Worm (Caenorhabditis elegans) whole organism, mixed stage, embryonic: Measurements from ENCODE around the gene lgc-12.

ENCODE experiments used
- M03D4.4 ChIP-seq: sonication (generic microtip); optimal IDR thresholded peaks from 2 replicates; lab custom pipeline; 2017; ENCODE audit warnings: mild to moderate bottlenecking, missing genetic modification characterization, missing compliant biosample characterization
- bed-3 ChIP-seq: fragments of 200-800 bp; sonication (Bioruptor generic); optimal IDR thresholded peaks from 3 replicates; lab custom pipeline; 2018; ENCODE audit warnings: mild to moderate bottlenecking, missing genetic modification characterization, moderate library complexity, missing compliant biosample characterization
- blmp-1 ChIP-seq: fragments of 150-350 bp; optimal IDR thresholded peaks from 2 replicates; lab custom pipeline; 2014; ENCODE audit warnings: missing biosample characterization, missing genetic modification characterization
- ceh-39 ChIP-seq: fragments of 150-350 bp; optimal IDR thresholded peaks from 2 replicates; lab custom pipeline; 2014; ENCODE audit warnings: missing biosample characterization, missing genetic modification characterization
- ceh-43 ChIP-seq: fragments of 200-800 bp; sonication (Bioruptor generic); optimal IDR thresholded peaks from 2 replicates; lab custom pipeline; 2018; ENCODE audit warnings: mild to moderate bottlenecking, missing genetic modification characterization, moderate library complexity, missing compliant biosample characterization
- ces-1 ChIP-seq: fragments of 150-350 bp; optimal IDR thresholded peaks from 2 replicates; lab custom pipeline; 2014; ENCODE audit warnings: missing biosample characterization, missing genetic modification reagents, missing genetic modification characterization
- cnd-1 ChIP-seq: fragments of 200-800 bp; sonication (Bioruptor generic); optimal IDR thresholded peaks from 2 replicates; lab custom pipeline; 2018; ENCODE audit warnings: mild to moderate bottlenecking, missing genetic modification characterization, missing compliant biosample characterization
- drap-1 ChIP-seq: fragments of 200-800 bp; sonication (Bioruptor generic); optimal IDR thresholded peaks from 3 replicates; lab custom pipeline; 2018; ENCODE audit warnings: mild to moderate bottlenecking, missing genetic modification characterization, missing compliant biosample characterization
- elt-1 ChIP-seq: sonication (generic microtip); optimal IDR thresholded peaks from 2 replicates; lab custom pipeline; 2017; ENCODE audit warnings: missing genetic modification characterization, mild to moderate bottlenecking, missing compliant biosample characterization, antibody characterized with exemption, moderate library complexity, borderline replicate concordance; ENCODE audit not compliant: insufficient read depth
- elt-3 ChIP-seq: fragments of 150-350 bp; optimal IDR thresholded peaks from 2 replicates; lab custom pipeline; 2014; ENCODE audit warnings: missing biosample characterization, missing genetic modification characterization
- hlh-1 ChIP-seq: fragments of 150-350 bp; optimal IDR thresholded peaks from 2 replicates; lab custom pipeline; 2014; ENCODE audit warnings: missing biosample characterization, missing genetic modification reagents, missing genetic modification characterization
- lin-13 ChIP-seq: fragments of 150-350 bp; optimal IDR thresholded peaks from 2 replicates; lab custom pipeline; 2014; ENCODE audit warnings: missing biosample characterization, missing genetic modification characterization
- lin-32 ChIP-seq: fragments of 200-800 bp; sonication (Bioruptor generic); optimal IDR thresholded peaks from 2 replicates; lab custom pipeline; 2018; ENCODE audit warnings: mild to moderate bottlenecking, missing genetic modification characterization, missing compliant biosample characterization
- mab-5 ChIP-seq: fragments of 150-350 bp; optimal IDR thresholded peaks from 2 replicates; lab custom pipeline; 2014; ENCODE audit warnings: missing biosample characterization, missing genetic modification characterization
- nhr-12 ChIP-seq: fragments of 150-350 bp; optimal IDR thresholded peaks from 2 replicates; lab custom pipeline; 2014; ENCODE audit warnings: missing biosample characterization, missing genetic modification characterization
- nhr-2 ChIP-seq: fragments of 150-350 bp; optimal IDR thresholded peaks from 2 replicates; lab custom pipeline; 2014; ENCODE audit warnings: missing biosample characterization, missing genetic modification characterization
- nhr-237 ChIP-seq: fragments of 150-350 bp; optimal IDR thresholded peaks from 2 replicates; lab custom pipeline; 2014; ENCODE audit warnings: missing biosample characterization, missing genetic modification characterization
- nhr-28 ChIP-seq: fragments of 150-350 bp; optimal IDR thresholded peaks from 2 replicates; lab custom pipeline; 2014; ENCODE audit warnings: missing biosample characterization, missing genetic modification characterization
- pha-4 ChIP-seq: fragments of 150-350 bp; optimal IDR thresholded peaks from 2 replicates; lab custom pipeline; 2018; ENCODE audit warnings: missing biosample characterization, missing genetic modification reagents, missing genetic modification characterization
- tbx-8 ChIP-seq: fragments of 200-800 bp; sonication (Bioruptor generic); optimal IDR thresholded peaks from 2 replicates; lab custom pipeline; 2018; ENCODE audit warnings: mild to moderate bottlenecking, missing genetic modification characterization, moderate library complexity, missing compliant biosample characterization
- unc-120 ChIP-seq: sonication (generic microtip); optimal IDR thresholded peaks from 2 replicates; lab custom pipeline; 2017; ENCODE audit warnings: missing genetic modification characterization, missing compliant biosample characterization; ENCODE audit not compliant: poor library complexity, severe bottlenecking
- unc-62 ChIP-seq: fragments of 150-350 bp; optimal IDR thresholded peaks from 2 replicates; lab custom pipeline; 2014; ENCODE audit warnings: missing biosample characterization, missing genetic modification reagents, missing genetic modification characterization
- zip-8 ChIP-seq: fragments of 150-350 bp; optimal IDR thresholded peaks from 2 replicates; lab custom pipeline; 2014; ENCODE audit warnings: missing biosample characterization, missing genetic modification characterization
- ztf-11 ChIP-seq: fragments of 150-350 bp; optimal IDR thresholded peaks from 2 replicates; lab custom pipeline; 2014; ENCODE audit warnings: missing biosample characterization, missing genetic modification characterization

lgc-12 gene

ce11 chrIII:7535347-7535746, 26.6 kb upstream of the lgc-12 start:
- no peak for TF ChIP-seq nhr-12 (tag; lab: Kevin White, UChicago)
- TF ChIP-seq bed-3 (GFP tag; lab: Kevin White, UChicago), result no peak
- TF ChIP-seq ceh-39 (tag; lab: Kevin White, UChicago), result no peak
- no peak for TF ChIP-seq drap-1
- no peak for TF ChIP-seq unc-120
- TF ChIP-seq lin-13, result no peak

ce11 chrIII:7536559-7536958, 25.4 kb upstream of the lgc-12 start, which contains the start of gene lin-39:
Gene lin-39 (minus strand): TSS chrIII:7536632.
- no peak for TF ChIP-seq lin-32 (GFP tag; lab: Kevin White, UChicago)
- peak; percentile 44 for TF ChIP-seq unc-62 (GFP tag; lab: Kevin White, UChicago)

ce11 chrIII:7542037-7542436, 19.9 kb upstream of the lgc-12 start:
- TF ChIP-seq mab-5 (tag; lab: Kevin White, UChicago), result no peak
- TF ChIP-seq unc-120, result no peak
- TF ChIP-seq blmp-1 (tag; lab: Kevin White, UChicago), result no peak
- TF ChIP-seq ceh-43, result no peak
- no peak for TF ChIP-seq bed-3 (GFP tag; lab: Kevin White, UChicago)
- no peak for TF ChIP-seq nhr-12 (tag; lab: Kevin White, UChicago)
- no peak for TF ChIP-seq elt-1 (tag; lab: Kevin White, UChicago)
- TF ChIP-seq tbx-8, result no peak
- no peak for TF ChIP-seq ces-1 (GFP tag; lab: Kevin White, UChicago)

ce11 chrIII:7544211-7544610, 17.8 kb upstream of the lgc-12 start:
- TF ChIP-seq unc-62 (GFP tag; lab: Kevin White, UChicago) (peak; percentile 82), hlh-1 (peak; percentile 71), unc-120 (peak; percentile 1), bed-3 (GFP tag; lab: Kevin White, UChicago) (no peak), mab-5 (tag; lab: Kevin White, UChicago) (peak; percentile 61)
- TF ChIP-seq, all 35 proteins: peak for 4

- TF ChIP-seq unc-62 (GFP tag; lab: Kevin White, UChicago) (peak; percentile 74), blmp-1 (tag; lab: Kevin White, UChicago) (no peak), pha-4 (tag; lab: Kevin White, UChicago) (no peak), lin-13 (no peak), unc-120 (peak; percentile 83), nhr-28 (no peak), elt-3 (no peak), nhr-12 (tag; lab: Kevin White, UChicago) (no peak), hlh-1 (peak; percentile 93), tbx-8 (no peak)
- TF ChIP-seq, all 35 proteins: peak for 3
Observed at ce11 chrIII:7545189-7545588, 16.8 kb upstream of the lgc-12 start.

ce11 chrIII:7548963-7549362, 13.0 kb upstream of the lgc-12 start:
- TF ChIP-seq unc-120 (peak; percentile 50), hlh-1 (peak; percentile 78), cnd-1 (tag; lab: Kevin White, UChicago) (peak; percentile 14), unc-62 (GFP tag; lab: Kevin White, UChicago) (peak; percentile 96), ztf-11 (tag; lab: Kevin White, UChicago) (no peak), nhr-237 (tag; lab: Kevin White, UChicago) (no peak)
- TF ChIP-seq, all 35 proteins: peak for 4

- TF ChIP-seq unc-62 (GFP tag; lab: Kevin White, UChicago), result peak; percentile 28
- TF ChIP-seq pha-4 (tag; lab: Kevin White, UChicago), result no peak
Observed at ce11 chrIII:7550979-7551378, 11.0 kb upstream of the lgc-12 start.

- TF ChIP-seq nhr-2 (tag; lab: Kevin White, UChicago) (no peak), M03D4.4 (tag; lab: Kevin White, UChicago) (no peak), lin-13 (no peak)
- TF ChIP-seq, all 35 proteins: peak for 0
Observed at ce11 chrIII:7552859-7553258, 9.1 kb upstream of the lgc-12 start.

ce11 chrIII:7553693-7554226, 8.2 kb upstream of the lgc-12 start:
- TF ChIP-seq nhr-2 (tag; lab: Kevin White, UChicago) (peak; percentile 19), zip-8 (tag; lab: Kevin White, UChicago) (no peak), unc-62 (GFP tag; lab: Kevin White, UChicago) (peak; percentile 66)
